Fruit fly (Drosophila melanogaster) whole organism, embryonic: ENCODE measurements around the gene CG10863.

Experiments
- Eip74EF ChIP-seq, 2 experiments: fragments of 200-800 bp in 1 of 2; fragments of >200 bp in 1 of 2; sonication (Bioruptor generic) in 1 of 2; optimal IDR thresholded peaks; 2 replicates each; lab custom pipeline; 2017 to 2019; ENCODE audit warnings: missing biosample characterization in 2 of 2, missing genetic modification characterization in 2 of 2, mild to moderate bottlenecking in 1 of 2, moderate library complexity in 1 of 2
- Nf-YC ChIP-seq: fragments of 200-800 bp; optimal IDR thresholded peaks from 3 replicates; lab custom pipeline; 2019; ENCODE audit warnings: missing biosample characterization, mild to moderate bottlenecking, missing genetic modification characterization, moderate library complexity
- Opbp ChIP-seq: fragments of 200-800 bp; sonication (Bioruptor generic); IDR thresholded peaks from 3 replicates; pipeline ENCODE4 v1.3.6; 2022; ENCODE audit warnings: missing biosample characterization, missing genetic modification characterization; ENCODE audit not compliant: partially characterized antibody

dm6 chr3L:3972599-3972998 is 30.3 kb upstream of the CG10863 start, which contains the start of gene CG43915:
- TF ChIP-seq Eip74EF (GFP tag; optimal IDR thresholded peaks at IDR 0.05; lab: Kevin White, UChicago) (no peak), Nf-YC (tag; lab: Kevin White, UChicago) (no peak), Opbp (no peak)
